Fruit fly (Drosophila melanogaster): ENCODE results near the gene Itgbn.

DNA sequence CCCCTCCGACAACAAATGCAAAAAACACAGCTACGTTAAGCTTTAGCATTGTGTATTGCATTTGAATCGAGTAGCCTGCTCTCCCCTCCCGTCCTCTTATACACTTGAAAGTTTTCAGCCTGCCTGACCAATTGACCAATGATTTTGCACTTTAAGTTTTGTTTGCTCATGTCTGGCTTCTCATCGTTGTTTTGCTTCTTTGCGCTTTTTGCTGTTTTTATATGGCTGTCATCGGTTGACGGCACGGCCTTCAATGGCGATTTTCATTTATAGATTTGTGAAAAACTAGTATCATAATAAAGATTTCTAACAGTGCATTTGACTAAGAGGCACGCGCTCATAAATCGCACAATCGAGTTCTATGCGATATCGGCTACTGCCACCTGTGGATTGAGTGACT is 13.1 kb downstream of the Itgbn start:
- TF ChIP-seq Hr39 (optimal IDR thresholded peaks at IDR 0.05) (no peak), CG12659 (GFP tag; optimal IDR thresholded peaks at IDR 0.05) (no peak), HmgD (GFP tag; optimal IDR thresholded peaks at IDR 0.05) (no peak), Spps (tag; optimal IDR thresholded peaks at IDR 0.05) (no peak), Dek (tag; optimal IDR thresholded peaks at IDR 0.05) (no peak), fd64A (GFP tag; optimal IDR thresholded peaks at IDR 0.05) (no peak), tap (tag; optimal IDR thresholded peaks at IDR 0.05) (no peak), ac (GFP tag; optimal IDR thresholded peaks at IDR 0.05) (no peak), tgo (GFP tag; IDR thresholded peaks at IDR 0.05) (no peak), h (optimal IDR thresholded peaks at IDR 0.05) (no peak), Six4 (GFP tag; optimal IDR thresholded peaks at IDR 0.05) (no peak), org-1 (GFP tag; optimal IDR thresholded peaks at IDR 0.05) (no peak)

All from whole organism, embryonic.